Fruit fly (Drosophila melanogaster): ENCODE measurements around the gene pst.

The pst gene

DNA sequence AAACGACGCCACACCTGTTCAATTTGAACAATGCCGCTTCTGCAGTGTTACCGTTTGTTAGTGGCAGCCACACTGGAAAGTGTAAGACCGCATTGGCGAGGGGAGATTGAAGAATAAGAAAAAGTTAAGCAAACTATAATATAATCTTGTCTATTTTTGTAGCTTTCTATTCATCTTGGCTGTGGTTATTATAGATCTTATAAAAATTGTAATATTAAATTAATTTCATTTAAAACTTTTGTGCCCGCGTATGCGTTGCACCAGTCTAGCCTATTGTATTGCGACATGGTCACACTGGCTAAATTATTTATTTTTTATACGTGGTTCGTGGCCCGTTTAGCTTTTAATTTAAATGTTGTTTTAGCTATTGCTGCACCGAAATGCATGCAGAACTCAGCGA is 36.7 kb downstream of the pst start, which contains the start of the genes RhoGEF4 and Rint1 (continued):
- TF ChIP-seq lmd (GFP tag; IDR thresholded peaks at IDR 0.05) (peak; percentile 75), bigmax (GFP tag; optimal IDR thresholded peaks at IDR 0.05) (no peak), btn (GFP tag; optimal IDR thresholded peaks at IDR 0.05) (no peak), CG16813 (GFP tag; IDR thresholded peaks at IDR 0.05; ENCODE audit: partially characterized antibody) (peak; percentile 34; the same call in 1 of the 3 replicates), slp2 (GFP tag; optimal IDR thresholded peaks at IDR 0.05) (no peak), Dll (GFP tag; IDR thresholded peaks at IDR 0.05; ENCODE audit: partially characterized antibody) (no peak), Trl (optimal IDR thresholded peaks at IDR 0.05) (no peak), Trl (GFP tag; optimal IDR thresholded peaks at IDR 0.05) (peak; percentile 21), CG16863 (GFP tag; optimal IDR thresholded peaks at IDR 0.05) (no peak), Side (GFP tag; optimal IDR thresholded peaks at IDR 0.05) (no peak), cas (GFP tag; IDR thresholded peaks at IDR 0.05) (0 out of 2 replicates have a peak, but pooled peaks have one; percentile 55), CG13123 (GFP tag; optimal IDR thresholded peaks at IDR 0.05) (peak; percentile 52), CG6854 (GFP tag; optimal IDR thresholded peaks at IDR 0.05) (no peak), CG18011 (GFP tag; optimal IDR thresholded peaks at IDR 0.05) (peak; percentile 44), gcm2 (GFP tag; optimal IDR thresholded peaks at IDR 0.05) (no peak), CG2875 (GFP tag; optimal IDR thresholded peaks at IDR 0.05) (no peak), CG8281 (tag; optimal IDR thresholded peaks at IDR 0.05) (no peak), danr (GFP tag; IDR thresholded peaks at IDR 0.05) (peak; percentile 65; the same call in 1 of the 2 replicates), tgo (GFP tag; IDR thresholded peaks at IDR 0.05) (peak; percentile 77), kni (GFP tag; optimal IDR thresholded peaks at IDR 0.05) (no peak), CG2116 (GFP tag; optimal IDR thresholded peaks at IDR 0.05) (peak; percentile 69), fu2 (GFP tag; optimal IDR thresholded peaks at IDR 0.05) (no peak), da (GFP tag; optimal IDR thresholded peaks at IDR 0.05) (peak; percentile 20), nau (GFP tag; optimal IDR thresholded peaks at IDR 0.05) (no peak), Camta (GFP tag; optimal IDR thresholded peaks at IDR 0.05) (peak; percentile 19), trh (GFP tag; optimal IDR thresholded peaks at IDR 0.05) (no peak), nom (GFP tag; optimal IDR thresholded peaks at IDR 0.05) (no peak), CoRest (tag; optimal IDR thresholded peaks at IDR 0.05) (peak; percentile 86), jing (GFP tag; optimal IDR thresholded peaks at IDR 0.05) (no peak), CG15479 (GFP tag; optimal IDR thresholded peaks at IDR 0.05) (no peak), D19A (tag; optimal IDR thresholded peaks at IDR 0.05) (no peak), Rfx (GFP tag; IDR thresholded peaks at IDR 0.05) (peak; percentile 86), CG7372 (GFP tag; IDR thresholded peaks at IDR 0.05) (peak; percentile 58; the same call in 1 of the 2 replicates), pum (GFP tag; optimal IDR thresholded peaks at IDR 0.05) (peak; percentile 52), CG10274 (GFP tag; optimal IDR thresholded peaks at IDR 0.05) (no peak), CG9817 (tag; optimal IDR thresholded peaks at IDR 0.05) (peak; percentile 71), tll (GFP tag; optimal IDR thresholded peaks at IDR 0.05) (peak in 1 of 2 experiments; percentile 14), shn (GFP tag; optimal IDR thresholded peaks at IDR 0.05) (peak; percentile 22), Elba2 (GFP tag; optimal IDR thresholded peaks at IDR 0.05) (peak; percentile 70), CG13894 (tag; optimal IDR thresholded peaks at IDR 0.05) (no peak), CG30020 (tag; optimal IDR thresholded peaks at IDR 0.05) (peak; percentile 47), vfl (GFP tag; optimal IDR thresholded peaks at IDR 0.05) (peak; percentile 67), CG8089 (GFP tag; optimal IDR thresholded peaks at IDR 0.05) (no peak), Scr (GFP tag; IDR thresholded peaks at IDR 0.05; ENCODE audit: partially characterized antibody) (peak; percentile 21; the same call in 1 of the 2 replicates), Fer1 (GFP tag; optimal IDR thresholded peaks at IDR 0.05) (peak; percentile 61), CG12942 (GFP tag; optimal IDR thresholded peaks at IDR 0.05) (peak; percentile 64), Bdp1 (GFP tag; optimal IDR thresholded peaks at IDR 0.05) (peak; percentile 37), B-H1 (GFP tag; IDR thresholded peaks at IDR 0.05) (peak; percentile 36; the same call in 2 of the 3 replicates), jigr1 (GFP tag; IDR thresholded peaks at IDR 0.05) (peak; percentile 62; the same call in 2 of the 3 replicates), corto (GFP tag; optimal IDR thresholded peaks at IDR 0.05) (no peak), CG1024 (GFP tag; IDR thresholded peaks at IDR 0.05) (peak; percentile 55)

Measured in whole organism, embryonic.